Worm (Caenorhabditis elegans) whole organism, L3 larva: ENCODE results near the gene F48B9.3.

Experiments used
- aly-2 ChIP-seq: fragments of 150-350 bp; optimal IDR thresholded peaks from 2 replicates; lab custom pipeline; 2014; ENCODE audit warnings: missing biosample characterization, missing genetic modification characterization
- ama-1 ChIP-seq: fragments of 150-350 bp; optimal IDR thresholded peaks from 2 replicates; lab custom pipeline; 2018
- elt-2 ChIP-seq: sonication (generic microtip); optimal IDR thresholded peaks from 2 replicates; lab custom pipeline; 2016; ENCODE audit warnings: missing genetic modification reagents, mild to moderate bottlenecking, missing genetic modification characterization, missing compliant biosample characterization
- fos-1 ChIP-seq: fragments of 150-350 bp; optimal IDR thresholded peaks from 2 replicates; lab custom pipeline; 2014; ENCODE audit warnings: missing biosample characterization, missing genetic modification characterization
- nhr-237 ChIP-seq: fragments of 150-350 bp; optimal IDR thresholded peaks from 2 replicates; lab custom pipeline; 2014; ENCODE audit warnings: missing biosample characterization, missing genetic modification characterization
- nhr-77 ChIP-seq: fragments of 150-350 bp; optimal IDR thresholded peaks from 2 replicates; lab custom pipeline; 2014; ENCODE audit warnings: missing biosample characterization, missing genetic modification characterization

DNA sequence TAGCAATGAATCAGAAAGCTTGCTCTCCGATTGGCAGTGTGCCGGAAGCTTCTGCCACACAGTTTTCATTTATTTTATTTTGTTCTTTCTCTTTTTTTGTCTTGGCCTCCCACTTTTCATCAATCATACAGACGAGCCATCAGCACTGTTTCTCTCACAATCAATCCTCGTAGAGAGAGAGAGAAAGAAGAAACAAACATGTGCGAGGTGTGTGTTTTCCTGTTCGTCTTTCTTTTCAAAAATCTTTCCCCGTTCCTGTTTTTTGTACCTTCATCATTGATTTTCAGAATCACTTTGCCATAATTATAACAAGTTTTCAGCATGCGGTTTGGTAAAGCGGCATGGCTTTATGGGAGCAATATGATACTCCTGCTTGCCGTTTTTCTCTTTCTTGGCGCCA lies 34.3 kb downstream of the F48B9.3 start, which contains the start of gene T24C12.1:
- TF ChIP-seq nhr-237 (tag; lab: Kevin White, UChicago) (no peak), fos-1 (tag; lab: Kevin White, UChicago) (no peak), aly-2 (tag; lab: Kevin White, UChicago) (no peak), ama-1 (lab: Kevin White, UChicago) (no peak), nhr-77 (tag; lab: Kevin White, UChicago) (no peak), elt-2 (no peak)
